Fruit fly (Drosophila melanogaster) whole organism, embryonic: Measurements from ENCODE around the gene Syx18.
A peak's percentile ranks its signal among the peaks of the same experiment; 100 is the strongest.

Experiments
- Atf-2 ChIP-seq: fragments of 200-800 bp; sonication (Bioruptor generic); optimal IDR thresholded peaks from 2 replicates; lab custom pipeline; 2016; ENCODE audit warnings: missing biosample characterization, missing genetic modification characterization
- Blimp-1 ChIP-seq: fragments of 200-800 bp; sonication (Bioruptor generic); optimal IDR thresholded peaks from 3 replicates; lab custom pipeline; 2018; ENCODE audit warnings: missing biosample characterization, missing genetic modification characterization, mild to moderate bottlenecking, moderate library complexity, missing genetic modification reagents
- CG10565 ChIP-seq: fragments of 200-800 bp; sonication (Bioruptor generic); optimal IDR thresholded peaks from 3 replicates; lab custom pipeline; 2016; ENCODE audit warnings: missing biosample characterization, mild to moderate bottlenecking, missing genetic modification characterization
- CG11085 ChIP-seq: fragments of 200-800 bp; sonication (Bioruptor generic); IDR thresholded peaks from 2 replicates; pipeline ENCODE4 v1.3.6; 2022; ENCODE audit warnings: missing biosample characterization, missing genetic modification characterization
- CG11456 ChIP-seq: fragments of 200-800 bp; sonication (Bioruptor generic); IDR thresholded peaks from 3 replicates; pipeline ENCODE4 v1.3.6; 2022; ENCODE audit warnings: missing biosample characterization, missing genetic modification characterization
- CG11723 ChIP-seq: fragments of 200-800 bp; sonication (Bioruptor generic); optimal IDR thresholded peaks from 2 replicates; lab custom pipeline; 2017; ENCODE audit warnings: missing biosample characterization, mild to moderate bottlenecking, missing genetic modification characterization
- CG1233 ChIP-seq: fragments of 200-800 bp; sonication (Bioruptor generic); optimal IDR thresholded peaks from 4 replicates; lab custom pipeline; 2018; ENCODE audit warnings: missing biosample characterization, mild to moderate bottlenecking, missing genetic modification characterization
- CG12769 ChIP-seq: fragments of 200-800 bp; sonication (Bioruptor generic); optimal IDR thresholded peaks from 2 replicates; lab custom pipeline; 2019; ENCODE audit warnings: missing biosample characterization, mild to moderate bottlenecking, missing genetic modification characterization, moderate library complexity
- CG13775 ChIP-seq: fragments of 200-800 bp; sonication (Bioruptor generic); optimal IDR thresholded peaks from 3 replicates; lab custom pipeline; 2017; ENCODE audit warnings: missing biosample characterization, mild to moderate bottlenecking, missing genetic modification characterization
- CG15073 ChIP-seq: fragments of 200-800 bp; sonication (Bioruptor generic); optimal IDR thresholded peaks from 2 replicates; lab custom pipeline; 2016; ENCODE audit warnings: missing biosample characterization, missing genetic modification characterization
- CG17385 ChIP-seq: fragments of 200-800 bp; sonication (Bioruptor generic); optimal IDR thresholded peaks from 3 replicates; lab custom pipeline; 2018; ENCODE audit warnings: missing biosample characterization, mild to moderate bottlenecking, missing genetic modification characterization
- CG18011 ChIP-seq: fragments of 200-800 bp; sonication (Bioruptor generic); optimal IDR thresholded peaks from 2 replicates; lab custom pipeline; 2017; ENCODE audit warnings: missing biosample characterization, missing genetic modification characterization, mild to moderate bottlenecking, moderate library complexity, missing genotype
- CG2120 ChIP-seq: fragments of 200-800 bp; sonication (Bioruptor generic); optimal IDR thresholded peaks from 3 replicates; lab custom pipeline; 2016; ENCODE audit warnings: missing biosample characterization, missing genetic modification characterization
- CG2712 ChIP-seq: fragments of 200-800 bp; optimal IDR thresholded peaks from 3 replicates; lab custom pipeline; 2019; ENCODE audit warnings: missing biosample characterization, mild to moderate bottlenecking, missing genetic modification characterization, moderate library complexity
- CG2889 ChIP-seq: fragments of 200-800 bp; sonication (Bioruptor generic); IDR thresholded peaks from 3 replicates; pipeline ENCODE4 v1.3.6; 2022; ENCODE audit warnings: missing biosample characterization, missing genetic modification characterization
- CG32767 ChIP-seq: fragments of 200-800 bp; sonication (Bioruptor generic); IDR thresholded peaks from 2 replicates; pipeline ENCODE4 v1.3.6; 2022; ENCODE audit warnings: missing biosample characterization, missing genetic modification characterization
- CG34422 ChIP-seq: fragments of 200-800 bp; sonication (Bioruptor generic); IDR thresholded peaks from 3 replicates; pipeline ENCODE4 v1.3.6; 2022; ENCODE audit warnings: missing biosample characterization, missing genetic modification characterization
- CG4404 ChIP-seq: fragments of 200-800 bp; sonication (Bioruptor generic); IDR thresholded peaks from 2 replicates; pipeline ENCODE4 v1.3.6; 2022; ENCODE audit warnings: missing biosample characterization, missing genetic modification characterization
- CG4617 ChIP-seq: fragments of 200-800 bp; sonication (Bioruptor generic); optimal IDR thresholded peaks from 3 replicates; lab custom pipeline; 2016; ENCODE audit warnings: missing biosample characterization, missing genetic modification characterization, borderline replicate concordance
- CG5180 ChIP-seq: fragments of 200-800 bp; sonication (Bioruptor generic); optimal IDR thresholded peaks from 3 replicates; lab custom pipeline; 2017; ENCODE audit warnings: missing biosample characterization, missing genetic modification characterization, mild to moderate bottlenecking, moderate library complexity, missing genetic modification reagents
- CG5245 ChIP-seq: fragments of 200-800 bp; sonication (Bioruptor generic); optimal IDR thresholded peaks from 3 replicates; lab custom pipeline; 2016; ENCODE audit warnings: missing biosample characterization, missing genetic modification characterization
- CG7786 ChIP-seq: fragments of 200-800 bp; sonication (Bioruptor generic); optimal IDR thresholded peaks from 2 replicates; lab custom pipeline; 2016; ENCODE audit warnings: missing biosample characterization, missing genetic modification characterization
- CG7839 ChIP-seq: fragments of 200-800 bp; sonication (Bioruptor generic); optimal IDR thresholded peaks from 3 replicates; lab custom pipeline; 2018; ENCODE audit warnings: missing biosample characterization, mild to moderate bottlenecking, missing genetic modification characterization, moderate library complexity
- CG7987 ChIP-seq: fragments of 200-800 bp; sonication (Bioruptor generic); optimal IDR thresholded peaks from 2 replicates; lab custom pipeline; 2018; ENCODE audit warnings: missing biosample characterization, mild to moderate bottlenecking, missing genetic modification characterization, moderate library complexity
- CG8924 ChIP-seq: fragments of 200-800 bp; optimal IDR thresholded peaks from 3 replicates; lab custom pipeline; 2019; ENCODE audit warnings: missing biosample characterization, mild to moderate bottlenecking, missing genetic modification characterization, moderate library complexity
- CG9215 ChIP-seq: fragments of 200-800 bp; sonication (Bioruptor generic); IDR thresholded peaks from 2 replicates; pipeline ENCODE4 v1.3.6; 2022; ENCODE audit warnings: missing biosample characterization, missing genetic modification characterization
- Dbx ChIP-seq: fragments of 200-800 bp; sonication (Bioruptor generic); IDR thresholded peaks from 3 replicates; pipeline ENCODE4 v1.3.6; 2022; ENCODE audit warnings: missing biosample characterization, missing genetic modification characterization
- Doc2 ChIP-seq: fragments of 200-800 bp; sonication (Bioruptor generic); IDR thresholded peaks from 2 replicates; pipeline ENCODE4 v1.3.6; 2022; ENCODE audit warnings: missing biosample characterization, missing genetic modification characterization
- E2f2 ChIP-seq: fragments of 200-800 bp; sonication (Bioruptor generic); IDR thresholded peaks from 2 replicates; pipeline ENCODE4 v1.3.6; 2022; ENCODE audit warnings: missing biosample characterization, missing genetic modification characterization
- H2.0 ChIP-seq: fragments of 200-800 bp; sonication (Bioruptor generic); IDR thresholded peaks from 2 replicates; pipeline ENCODE4 v1.3.6; 2022; ENCODE audit warnings: missing biosample characterization, missing genetic modification characterization
- Hey ChIP-seq: fragments of 200-800 bp; sonication (Bioruptor generic); optimal IDR thresholded peaks from 3 replicates; lab custom pipeline; 2018; ENCODE audit warnings: missing biosample characterization, mild to moderate bottlenecking, missing genetic modification characterization
- Hsf ChIP-seq: fragments of 200-800 bp; sonication (Bioruptor generic); optimal IDR thresholded peaks from 3 replicates; lab custom pipeline; 2016; ENCODE audit warnings: missing biosample characterization, missing genetic modification characterization
- Mrtf ChIP-seq: fragments of 200-800 bp; sonication (Bioruptor generic); IDR thresholded peaks from 3 replicates; pipeline ENCODE4 v1.3.6; 2022; ENCODE audit warnings: missing biosample characterization, missing genetic modification characterization
- NK7.1 ChIP-seq: fragments of 200-800 bp; sonication (Bioruptor generic); optimal IDR thresholded peaks from 3 replicates; lab custom pipeline; 2016; ENCODE audit warnings: missing biosample characterization, missing genetic modification characterization
- Oli ChIP-seq: fragments of 200-800 bp; sonication (Bioruptor generic); optimal IDR thresholded peaks from 2 replicates; lab custom pipeline; 2018; ENCODE audit warnings: missing biosample characterization, mild to moderate bottlenecking, missing genetic modification characterization, moderate library complexity
- Six4 ChIP-seq: fragments of 200-800 bp; sonication (Bioruptor generic); optimal IDR thresholded peaks from 2 replicates; lab custom pipeline; 2016; ENCODE audit warnings: missing biosample characterization, missing genetic modification characterization
- Tbp ChIP-seq: fragments of >200 bp; optimal IDR thresholded peaks from 2 replicates; lab custom pipeline; 2018; ENCODE audit warnings: missing biosample characterization, missing genetic modification characterization
- abd-A ChIP-seq: fragments of 200-800 bp; sonication (Bioruptor generic); optimal IDR thresholded peaks from 3 replicates; lab custom pipeline; 2019; ENCODE audit warnings: missing biosample characterization, mild to moderate bottlenecking, missing genetic modification characterization, moderate library complexity
- chinmo ChIP-seq: fragments of 200-800 bp; sonication (Bioruptor generic); IDR thresholded peaks from 4 replicates; pipeline ENCODE4 v1.3.6; 2022; ENCODE audit warnings: missing biosample characterization, missing genetic modification characterization; ENCODE audit not compliant: partially characterized antibody
- en ChIP-seq: fragments of 200-800 bp; sonication (Bioruptor generic); optimal IDR thresholded peaks from 2 replicates; lab custom pipeline; 2016; ENCODE audit warnings: missing biosample characterization, missing genetic modification characterization
- exex ChIP-seq: fragments of 200-800 bp; sonication (Bioruptor generic); optimal IDR thresholded peaks from 4 replicates; lab custom pipeline; 2018; ENCODE audit warnings: missing biosample characterization, mild to moderate bottlenecking, missing genetic modification characterization, moderate library complexity
- gsb-n ChIP-seq: fragments of 200-800 bp; sonication (Bioruptor generic); optimal IDR thresholded peaks from 3 replicates; lab custom pipeline; 2018; ENCODE audit warnings: missing biosample characterization, mild to moderate bottlenecking, missing genetic modification characterization
- gt ChIP-seq: fragments of 200-800 bp; sonication (Bioruptor generic); IDR thresholded peaks from 2 replicates; pipeline ENCODE4 v1.3.6; 2022; ENCODE audit warnings: missing biosample characterization, missing genetic modification characterization
- org-1 ChIP-seq: fragments of 200-800 bp; sonication (Bioruptor generic); optimal IDR thresholded peaks from 2 replicates; lab custom pipeline; 2017; ENCODE audit warnings: missing biosample characterization, missing genetic modification characterization
- pros ChIP-seq: fragments of 200-800 bp; sonication (Bioruptor generic); optimal IDR thresholded peaks from 3 replicates; lab custom pipeline; 2019; ENCODE audit warnings: missing biosample characterization, mild to moderate bottlenecking, missing genetic modification characterization, moderate library complexity
- sens-2 ChIP-seq: fragments of 200-800 bp; sonication (Bioruptor generic); IDR thresholded peaks from 2 replicates; pipeline ENCODE4 v1.3.6; 2022; ENCODE audit warnings: missing biosample characterization, missing genetic modification characterization
- shn ChIP-seq: fragments of 200-800 bp; sonication (Bioruptor generic); optimal IDR thresholded peaks from 3 replicates; lab custom pipeline; 2016; ENCODE audit warnings: missing biosample characterization, missing genetic modification characterization
- sima ChIP-seq: fragments of 200-800 bp; sonication (Bioruptor generic); optimal IDR thresholded peaks from 2 replicates; lab custom pipeline; 2016; ENCODE audit warnings: missing biosample characterization, missing genetic modification characterization
- sisA ChIP-seq: fragments of 200-800 bp; sonication (Bioruptor generic); IDR thresholded peaks from 2 replicates; pipeline ENCODE4 v1.3.6; 2022; ENCODE audit warnings: missing biosample characterization, missing genetic modification characterization
- tap ChIP-seq: fragments of 200-800 bp; optimal IDR thresholded peaks from 3 replicates; lab custom pipeline; 2019; ENCODE audit warnings: missing biosample characterization, mild to moderate bottlenecking, missing genetic modification characterization, moderate library complexity
- tll ChIP-seq, 2 experiments: fragments of 200-800 bp in 1 of 2; fragments of >200 bp in 1 of 2; sonication (Bioruptor generic) in 1 of 2; optimal IDR thresholded peaks; 2 replicates each; lab custom pipeline; 2017 to 2019; ENCODE audit warnings: missing biosample characterization in 2 of 2, missing genetic modification characterization in 2 of 2, mild to moderate bottlenecking in 1 of 2, moderate library complexity in 1 of 2

Syx18 gene

DNA sequence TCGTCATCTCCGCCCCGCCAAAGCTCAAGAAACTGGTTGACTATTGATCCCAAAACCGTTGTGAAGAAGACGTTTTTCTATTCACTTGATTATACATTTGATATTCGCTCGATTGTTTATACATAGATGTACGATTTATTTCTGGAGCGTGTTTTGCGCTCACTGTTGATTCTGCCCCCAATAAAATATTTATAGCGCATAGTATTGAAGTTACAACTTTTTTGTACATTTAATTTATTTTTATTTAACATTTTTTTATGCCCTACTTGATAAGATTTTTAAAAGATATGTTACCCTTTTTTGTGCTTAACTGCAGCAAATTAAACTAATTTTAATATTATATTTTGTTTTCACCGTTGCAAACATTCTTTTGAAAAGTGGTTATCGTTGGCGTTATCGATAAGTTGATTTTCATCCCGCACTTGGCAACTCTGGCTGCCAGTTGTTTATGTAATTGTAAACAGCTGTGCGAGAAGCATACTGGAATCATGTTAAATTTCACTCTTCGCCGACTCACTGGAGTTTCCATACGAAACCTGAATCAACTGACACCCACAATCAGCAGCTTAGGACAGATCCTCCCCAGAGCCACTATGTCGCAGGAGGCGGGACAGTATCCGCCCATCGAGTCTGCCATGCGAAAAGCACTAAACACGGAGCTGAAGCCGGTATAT is 33.9 kb upstream of the Syx18 start, which contains the start of gene CG31126 (continued):
- TF ChIP-seq CG8924 (tag; lab: Kevin White, UChicago) (no peak), CG12769 (tag; lab: Kevin White, UChicago) (no peak), CG17385 (GFP tag; lab: Kevin White, UChicago) (no peak), CG5180 (GFP tag; lab: Kevin White, UChicago) (no peak), org-1 (GFP tag; lab: Kevin White, UChicago) (no peak), CG13775 (GFP tag; lab: Kevin White, UChicago) (no peak), NK7.1 (GFP tag; lab: Kevin White, UChicago) (no peak), Hsf (GFP tag; lab: Kevin White, UChicago) (no peak), CG4404 (GFP tag; lab: Robert Waterston, UW) (no peak), tap (tag; lab: Kevin White, UChicago) (no peak), CG7786 (GFP tag; lab: Kevin White, UChicago) (no peak), CG7987 (GFP tag; lab: Kevin White, UChicago) (no peak), shn (GFP tag; lab: Kevin White, UChicago) (no peak), Atf-2 (GFP tag; lab: Kevin White, UChicago) (no peak), Oli (tag; lab: Kevin White, UChicago) (no peak), exex (tag; lab: Kevin White, UChicago) (no peak), CG2712 (tag; lab: Kevin White, UChicago) (no peak), CG11085 (GFP tag; lab: Robert Waterston, UW) (no peak), CG4617 (GFP tag; lab: Kevin White, UChicago) (peak; percentile 10), CG2889 (GFP tag; lab: Robert Waterston, UW) (no peak), Blimp-1 (GFP tag; lab: Kevin White, UChicago) (no peak), sens-2 (no peak), en (no peak), gt (GFP tag; lab: Robert Waterston, UW) (no peak), CG5245 (GFP tag; lab: Kevin White, UChicago) (no peak), CG10565 (GFP tag; lab: Kevin White, UChicago) (no peak), CG11723 (GFP tag; lab: Kevin White, UChicago) (no peak), H2.0 (no peak), abd-A (no peak), CG18011 (GFP tag; lab: Kevin White, UChicago) (no peak), Dbx (no peak), Hey (tag; lab: Kevin White, UChicago) (no peak), CG32767 (GFP tag; lab: Robert Waterston, UW) (no peak), sisA (GFP tag; lab: Robert Waterston, UW) (no peak), CG9215 (GFP tag; lab: Robert Waterston, UW) (no peak), Tbp (no peak), E2f2 (GFP tag; lab: Robert Waterston, UW) (peak; percentile 42), CG34422 (GFP tag; lab: Robert Waterston, UW) (peak; percentile 64; the same call in 1 of the 3 replicates), chinmo (no peak), sima (GFP tag; lab: Kevin White, UChicago) (no peak), tll (GFP tag; optimal IDR thresholded peaks at IDR 0.05; lab: Kevin White, UChicago) (no peak), CG11456 (no peak), Doc2 (GFP tag; lab: Robert Waterston, UW) (no peak), CG2120 (GFP tag; lab: Kevin White, UChicago) (no peak), CG7839 (tag; lab: Kevin White, UChicago) (no peak), Mrtf (no peak), CG1233 (no peak), pros (GFP tag; lab: Kevin White, UChicago) (no peak), gsb-n (tag; lab: Kevin White, UChicago) (no peak), Six4 (GFP tag; lab: Kevin White, UChicago) (no peak), CG15073 (GFP tag; lab: Kevin White, UChicago) (no peak)
